Worm (Caenorhabditis elegans) whole organism, L4 larva: Measurements from ENCODE around the gene K02A6.3.

ENCODE experiments used
- F10B5.3 ChIP-seq: sonication (generic microtip); optimal IDR thresholded peaks from 2 replicates; lab custom pipeline; 2016; ENCODE audit warnings: mild to moderate bottlenecking, missing genetic modification characterization, missing compliant biosample characterization
- F44E2.7 ChIP-seq: fragments of 200-800 bp; sonication (Bioruptor generic); IDR thresholded peaks from 2 replicates; pipeline ENCODE4 v2.1.2; 2022; ENCODE audit warnings: missing genetic modification characterization, missing compliant biosample characterization
- F49E8.2 ChIP-seq: sonication (generic microtip); optimal IDR thresholded peaks from 2 replicates; lab custom pipeline; 2016; ENCODE audit warnings: missing compliant biosample characterization, mild to moderate bottlenecking, missing genetic modification characterization, borderline replicate concordance
- T20F7.1 ChIP-seq: fragments of 200-800 bp; sonication (Bioruptor generic); optimal IDR thresholded peaks from 2 replicates; lab custom pipeline; 2018; ENCODE audit warnings: mild to moderate bottlenecking, missing genetic modification characterization, missing compliant biosample characterization
- Y5F2A.4 ChIP-seq: fragments of 200-800 bp; sonication (Bioruptor generic); optimal IDR thresholded peaks from 2 replicates; lab custom pipeline; 2018; ENCODE audit warnings: mild to moderate bottlenecking, missing genetic modification characterization, missing compliant biosample characterization
- Y75B8A.6 ChIP-seq: fragments of 200-800 bp; sonication (Bioruptor generic); IDR thresholded peaks from 2 replicates; pipeline ENCODE4 v1.3.6; 2022; ENCODE audit warnings: missing genetic modification reagents, missing genetic modification characterization, missing compliant biosample characterization
- aha-1 ChIP-seq: fragments of 150-350 bp; peaks from one replicate; lab custom pipeline; 2014; ENCODE audit warnings: missing biosample characterization, missing genetic modification characterization
- aly-2 ChIP-seq: sonication (generic microtip); optimal IDR thresholded peaks from 2 replicates; lab custom pipeline; 2018; ENCODE audit warnings: missing biosample characterization, missing genetic modification characterization
- attf-4 ChIP-seq: sonication (generic microtip); optimal IDR thresholded peaks from 3 replicates; lab custom pipeline; 2017; ENCODE audit warnings: missing biosample characterization, missing genetic modification characterization
- ceh-20 ChIP-seq: fragments of 200-800 bp; sonication (Bioruptor generic); IDR thresholded peaks from 2 replicates; pipeline ENCODE4 v1.3.6; 2022; ENCODE audit warnings: missing genetic modification reagents, missing genetic modification characterization, missing compliant biosample characterization
- ceh-28 ChIP-seq: fragments of 150-350 bp; optimal IDR thresholded peaks from 2 replicates; lab custom pipeline; 2014; ENCODE audit warnings: missing biosample characterization, missing genetic modification reagents, missing genetic modification characterization
- ceh-32 ChIP-seq: sonication (generic microtip); optimal IDR thresholded peaks from 2 replicates; lab custom pipeline; 2016; ENCODE audit warnings: mild to moderate bottlenecking, missing genetic modification characterization, missing compliant biosample characterization; ENCODE audit not compliant: poor library complexity
- ces-1 ChIP-seq: fragments of 150-350 bp; sonication (generic microtip); optimal IDR thresholded peaks from 4 replicates; lab custom pipeline; 2014; ENCODE audit warnings: missing biosample characterization, missing genetic modification reagents, missing genetic modification characterization
- cey-2 ChIP-seq: sonication (generic microtip); optimal IDR thresholded peaks from 3 replicates; lab custom pipeline; 2017; ENCODE audit warnings: missing genetic modification characterization, mild to moderate bottlenecking, missing compliant biosample characterization, antibody characterized with exemption, borderline replicate concordance; ENCODE audit not compliant: insufficient read depth
- dmd-8 ChIP-seq: fragments of 200-800 bp; sonication (Bioruptor generic); IDR thresholded peaks from 2 replicates; pipeline ENCODE4 v1.3.6; 2022; ENCODE audit warnings: missing genetic modification characterization, missing compliant biosample characterization
- dmd-9 ChIP-seq: fragments of 200-800 bp; sonication (Bioruptor generic); IDR thresholded peaks from 2 replicates; pipeline ENCODE4 v1.3.6; 2022; ENCODE audit warnings: missing genetic modification reagents, missing genetic modification characterization, missing compliant biosample characterization
- egl-43 ChIP-seq: fragments of 200-800 bp; sonication (Bioruptor generic); IDR thresholded peaks from 2 replicates; pipeline ENCODE4 v1.3.6; 2022; ENCODE audit warnings: missing genetic modification reagents, missing genetic modification characterization, missing compliant biosample characterization
- fkh-10 ChIP-seq: fragments of 150-350 bp; optimal IDR thresholded peaks from 2 replicates; lab custom pipeline; 2014; ENCODE audit warnings: missing biosample characterization, missing genetic modification reagents, missing genetic modification characterization
- hif-1 ChIP-seq, 2 experiments: sonication (generic microtip); optimal IDR thresholded peaks; 2 replicates each; lab custom pipeline; 2016 to 2017; ENCODE audit warnings: missing compliant biosample characterization in 2 of 2, missing genetic modification characterization in 2 of 2, missing genetic modification reagents in 2 of 2, missing genotype in 2 of 2, mild to moderate bottlenecking in 1 of 2
- hlh-30 ChIP-seq: sonication (generic microtip); optimal IDR thresholded peaks from 2 replicates; lab custom pipeline; 2017; ENCODE audit warnings: antibody characterized with exemption, mild to moderate bottlenecking, missing genetic modification characterization, missing compliant biosample characterization; ENCODE audit not compliant: insufficient read depth
- hmg-1.1 ChIP-seq: fragments of 200-800 bp; sonication (Bioruptor generic); IDR thresholded peaks from 2 replicates; pipeline ENCODE4 v1.3.6; 2022; ENCODE audit warnings: missing genetic modification reagents, missing genetic modification characterization, missing compliant biosample characterization
- jun-1 ChIP-seq: fragments of 150-350 bp; optimal IDR thresholded peaks from 2 replicates; lab custom pipeline; 2014; ENCODE audit warnings: missing biosample characterization, missing genetic modification reagents, missing genetic modification characterization
- lim-7 ChIP-seq: fragments of 200-800 bp; sonication (Bioruptor generic); IDR thresholded peaks from 2 replicates; pipeline ENCODE4 v1.3.6; 2022; ENCODE audit warnings: missing genetic modification characterization, missing compliant biosample characterization
- lin-13 ChIP-seq: fragments of 150-350 bp; optimal IDR thresholded peaks from 2 replicates; lab custom pipeline; 2014; ENCODE audit warnings: missing biosample characterization, missing genetic modification reagents, missing genetic modification characterization
- lin-29 ChIP-seq: fragments of 200-800 bp; sonication (Bioruptor generic); IDR thresholded peaks from 2 replicates; pipeline ENCODE4 v1.3.6; 2022; ENCODE audit warnings: missing genetic modification reagents, missing genetic modification characterization, missing compliant biosample characterization
- lin-38 ChIP-seq: fragments of 200-800 bp; sonication (Bioruptor generic); IDR thresholded peaks from 2 replicates; pipeline ENCODE4 v1.3.6; 2022; ENCODE audit warnings: missing genetic modification reagents, missing genetic modification characterization, missing compliant biosample characterization
- madf-5 ChIP-seq, 2 experiments: fragments of 200-800 bp; sonication (Bioruptor generic); IDR thresholded peaks; 2 replicates each; pipeline ENCODE4 v1.3.6; 2022; ENCODE audit warnings: missing compliant biosample characterization in 2 of 2, missing genetic modification characterization in 2 of 2
- mdl-1 ChIP-seq, 2 experiments: fragments of 150-350 bp in 1 of 2; sonication (generic microtip) in 1 of 2; optimal IDR thresholded peaks; 2 replicates each; lab custom pipeline; 2014 to 2017; ENCODE audit warnings: missing biosample characterization in 2 of 2, missing genetic modification characterization in 2 of 2
- mdt-29 ChIP-seq: fragments of 200-800 bp; sonication (Bioruptor generic); IDR thresholded peaks from 2 replicates; pipeline ENCODE4 v1.3.6; 2022; ENCODE audit warnings: missing genetic modification reagents, missing genetic modification characterization, missing compliant biosample characterization
- mxl-2 ChIP-seq: fragments of 200-800 bp; sonication (Bioruptor generic); conservative IDR thresholded peaks from 2 replicates; pipeline ENCODE4 v1.3.6; 2022; ENCODE audit warnings: missing genetic modification reagents, missing genetic modification characterization, missing compliant biosample characterization
- nhr-11 ChIP-seq: fragments of 150-350 bp; optimal IDR thresholded peaks from 2 replicates; lab custom pipeline; 2014; ENCODE audit warnings: missing biosample characterization, missing genetic modification characterization
- nhr-237 ChIP-seq: sonication (generic microtip); optimal IDR thresholded peaks from 2 replicates; lab custom pipeline; 2017; ENCODE audit warnings: missing biosample characterization, missing genetic modification characterization
- nhr-25 ChIP-seq: sonication (generic microtip); optimal IDR thresholded peaks from 2 replicates; lab custom pipeline; 2017; ENCODE audit warnings: missing genetic modification characterization, mild to moderate bottlenecking, missing compliant biosample characterization, antibody characterized with exemption, moderate library complexity, borderline replicate concordance; ENCODE audit not compliant: insufficient read depth
- nhr-42 ChIP-seq: fragments of 200-800 bp; sonication (Bioruptor generic); IDR thresholded peaks from 2 replicates; pipeline ENCODE4 v1.3.6; 2022; ENCODE audit warnings: missing genetic modification characterization, missing compliant biosample characterization
- nhr-48 ChIP-seq: sonication (generic microtip); optimal IDR thresholded peaks from 2 replicates; lab custom pipeline; 2016; ENCODE audit warnings: mild to moderate bottlenecking, missing genetic modification characterization, missing compliant biosample characterization
- nhr-77 ChIP-seq: fragments of 150-350 bp; optimal IDR thresholded peaks from 2 replicates; lab custom pipeline; 2014; ENCODE audit warnings: missing biosample characterization, missing genetic modification characterization
- pha-4 ChIP-seq, 2 experiments: fragments of 150-350 bp in 1 of 2; fragments of 200-800 bp in 1 of 2; sonication (Bioruptor generic) in 1 of 2; IDR thresholded peaks in 1 of 2; optimal IDR thresholded peaks in 1 of 2; 2 replicates each; pipeline versions ENCODE4 v1.3.6 to Lab custom; 2014 to 2022; ENCODE audit warnings: missing genetic modification characterization in 2 of 2, missing genetic modification reagents in 2 of 2, missing biosample characterization in 1 of 2, missing compliant biosample characterization in 1 of 2
- php-3 ChIP-seq: fragments of 200-800 bp; sonication (Bioruptor generic); IDR thresholded peaks from 2 replicates; pipeline ENCODE4 v1.3.6; 2022; ENCODE audit warnings: missing genetic modification reagents, missing genetic modification characterization, missing compliant biosample characterization
- rbr-2 ChIP-seq: sonication (generic microtip); optimal IDR thresholded peaks from 2 replicates; lab custom pipeline; 2016; ENCODE audit warnings: missing genotype, missing genetic modification characterization, missing compliant biosample characterization
- sdz-12 ChIP-seq: fragments of 200-800 bp; sonication (Bioruptor generic); optimal IDR thresholded peaks from 2 replicates; lab custom pipeline; 2018; ENCODE audit warnings: mild to moderate bottlenecking, missing genetic modification characterization, missing compliant biosample characterization
- snpc-4 ChIP-seq: fragments of 150-350 bp; optimal IDR thresholded peaks from 2 replicates; lab custom pipeline; 2014; ENCODE audit warnings: missing biosample characterization, missing genetic modification characterization
- spr-1 ChIP-seq: sonication (generic microtip); optimal IDR thresholded peaks from 2 replicates; lab custom pipeline; 2016; ENCODE audit warnings: mild to moderate bottlenecking, missing genetic modification characterization, missing compliant biosample characterization
- spr-3 ChIP-seq: fragments of 200-800 bp; sonication (Bioruptor generic); optimal IDR thresholded peaks from 2 replicates; lab custom pipeline; 2018; ENCODE audit warnings: mild to moderate bottlenecking, missing genetic modification characterization, missing compliant biosample characterization
- tag-97 ChIP-seq: fragments of 200-800 bp; sonication (Bioruptor generic); IDR thresholded peaks from 2 replicates; pipeline ENCODE4 v1.3.6; 2022; ENCODE audit warnings: missing genetic modification characterization, missing compliant biosample characterization
- tra-1 ChIP-seq: fragments of 200-800 bp; sonication (Bioruptor generic); IDR thresholded peaks from 2 replicates; pipeline ENCODE4 v1.3.6; 2022; ENCODE audit warnings: missing genetic modification reagents, missing genetic modification characterization, missing compliant biosample characterization
- unc-39 ChIP-seq: sonication (generic microtip); optimal IDR thresholded peaks from 2 replicates; lab custom pipeline; 2017; ENCODE audit warnings: missing biosample characterization, missing genetic modification characterization
- unc-62 ChIP-seq, 3 experiments: fragments of 150-350 bp in 1 of 3; sonication (generic microtip); optimal IDR thresholded peaks in 2 of 3; peaks in 1 of 3; 1 replicate in 1 of 3; 2 replicates in 2 of 3; lab custom pipeline; 2014 to 2017; ENCODE audit warnings: missing biosample characterization in 3 of 3, missing genetic modification characterization in 3 of 3, missing genetic modification reagents in 3 of 3, missing genotype in 1 of 3
- zag-1 ChIP-seq: fragments of 150-350 bp; optimal IDR thresholded peaks from 2 replicates; lab custom pipeline; 2014; ENCODE audit warnings: missing biosample characterization, missing genetic modification characterization
- zip-11 ChIP-seq: fragments of 200-800 bp; sonication (Bioruptor generic); IDR thresholded peaks from 2 replicates; pipeline ENCODE4 v1.3.6; 2022; ENCODE audit warnings: missing genetic modification characterization, missing compliant biosample characterization
- ztf-7 ChIP-seq: fragments of 150-350 bp; optimal IDR thresholded peaks from 2 replicates; lab custom pipeline; 2014; ENCODE audit warnings: missing biosample characterization, missing genetic modification characterization

Gene K02A6.3

DNA sequence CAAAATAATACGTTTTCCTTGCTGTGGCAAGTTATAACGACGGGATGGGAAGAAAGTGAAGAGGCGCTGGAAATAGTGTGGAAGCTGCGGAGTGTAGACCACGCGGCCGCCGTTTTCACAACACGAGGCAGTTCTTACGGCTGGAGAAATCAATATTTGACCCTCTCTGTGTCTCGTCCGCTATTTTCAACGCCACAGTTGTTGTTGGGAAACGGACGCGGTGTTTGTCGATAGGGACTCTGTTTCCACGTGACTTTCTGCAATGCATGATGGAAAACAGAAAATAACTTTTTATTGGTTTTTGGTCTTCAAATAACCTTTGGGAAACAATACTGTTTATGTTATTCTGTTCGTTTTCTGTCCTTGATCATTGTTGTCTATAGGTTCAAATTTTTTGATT is at the start of gene K02A6.3:
TSS of gene K02A6.3 (minus strand) at position 74 of the 400 bp plus-strand sequence.
- TF ChIP-seq unc-62 (GFP tag; optimal IDR thresholded peaks at IDR 0.05 in 1 of 2; lab: Kevin White, UChicago) = peak in 1 of 2 experiments; percentile 85
- no peak for TF ChIP-seq unc-62 (tag; optimal IDR thresholded peaks at IDR 0.05; lab: Kevin White, UChicago)
- no peak for TF ChIP-seq dmd-8 (GFP tag; lab: Robert Waterston, UW)
- TF ChIP-seq ceh-20 (GFP tag; lab: Robert Waterston, UW) = peak; percentile 81
- TF ChIP-seq aha-1 (tag; lab: Kevin White, UChicago) = peak; percentile 95
- peak; percentile 85 for TF ChIP-seq nhr-48 (tag; lab: Kevin White, UChicago)
- TF ChIP-seq egl-43 (GFP tag; lab: Robert Waterston, UW) = no peak; the same call in 1 of the 2 replicates
- no peak for TF ChIP-seq tag-97 (GFP tag; lab: Robert Waterston, UW)
- TF ChIP-seq mdl-1 (tag; optimal IDR thresholded peaks at IDR 0.05; lab: Kevin White, UChicago) = peak; percentile 94 to 99
- peak; percentile 62 for TF ChIP-seq pha-4 (GFP tag; IDR thresholded peaks at IDR 0.05; lab: Robert Waterston, UW)
- TF ChIP-seq pha-4 (tag; optimal IDR thresholded peaks at IDR 0.05; lab: Kevin White, UChicago) = peak; percentile 21
- TF ChIP-seq nhr-77 (tag; lab: Kevin White, UChicago) = peak; percentile 94
- TF ChIP-seq lim-7 (GFP tag; lab: Robert Waterston, UW) = no peak
- TF ChIP-seq madf-5 (GFP tag; IDR thresholded peaks at IDR 0.05; lab: Robert Waterston, UW) = no peak
- TF ChIP-seq spr-3 = no peak
- no peak for TF ChIP-seq dmd-9
- TF ChIP-seq spr-1 = peak; percentile 3
- TF ChIP-seq nhr-237 (tag; lab: Kevin White, UChicago) = no peak
- peak; percentile 78 for TF ChIP-seq jun-1 (tag; lab: Kevin White, UChicago)
- TF ChIP-seq sdz-12 (GFP tag; lab: Kevin White, UChicago) = no peak
- TF ChIP-seq ceh-32 = no peak
- peak; percentile 73 for TF ChIP-seq T20F7.1 (GFP tag; lab: Kevin White, UChicago)
- no peak for TF ChIP-seq mxl-2
- TF ChIP-seq lin-13 (GFP tag; lab: Kevin White, UChicago) = no peak
- peak; percentile 79 for TF ChIP-seq rbr-2 (tag; lab: Kevin White, UChicago)
- peak; percentile 99 for TF ChIP-seq hlh-30 (tag; lab: Kevin White, UChicago)
- TF ChIP-seq hmg-1.1 (GFP tag; lab: Robert Waterston, UW) = peak; percentile 85
- no peak for TF ChIP-seq lin-38 (GFP tag; lab: Robert Waterston, UW)
- no peak for TF ChIP-seq aly-2 (tag; lab: Kevin White, UChicago)
- peak; percentile 66; the same call in 1 of the 2 replicates for TF ChIP-seq mdt-29 (GFP tag; lab: Robert Waterston, UW)
- TF ChIP-seq ceh-28 (tag; lab: Kevin White, UChicago) = peak; percentile 78
- TF ChIP-seq F49E8.2 (tag; lab: Kevin White, UChicago) = no peak
- no peak for TF ChIP-seq lin-29 (GFP tag; lab: Robert Waterston, UW)
- TF ChIP-seq fkh-10 (GFP tag; lab: Kevin White, UChicago) = no peak
- peak; percentile 84 for TF ChIP-seq nhr-11 (tag; lab: Kevin White, UChicago)
- no peak for TF ChIP-seq ces-1 (GFP tag; lab: Kevin White, UChicago)
- no peak for TF ChIP-seq F10B5.3 (tag; lab: Kevin White, UChicago)
- 0 out of 2 replicates have a peak, but pooled peaks have one; percentile 65 for TF ChIP-seq Y75B8A.6 (GFP tag; lab: Robert Waterston, UW)
- no peak for TF ChIP-seq zag-1 (tag; lab: Kevin White, UChicago)
- TF ChIP-seq snpc-4 = no peak
- peak; percentile 12 for TF ChIP-seq nhr-25 (tag; lab: Kevin White, UChicago)
- no peak for TF ChIP-seq cey-2 (tag; lab: Kevin White, UChicago)
- no peak for TF ChIP-seq unc-39 (tag; lab: Kevin White, UChicago)
- no peak for TF ChIP-seq Y5F2A.4 (GFP tag; lab: Kevin White, UChicago)
- no peak for TF ChIP-seq F44E2.7 (GFP tag; lab: Robert Waterston, UW)
- TF ChIP-seq zip-11 = no peak
- peak; percentile 85 for TF ChIP-seq tra-1
- peak; percentile 19 for TF ChIP-seq ztf-7 (tag; lab: Kevin White, UChicago)
- no peak for TF ChIP-seq nhr-42 (GFP tag; lab: Robert Waterston, UW)
- peak; percentile 68 for TF ChIP-seq php-3 (GFP tag; lab: Robert Waterston, UW)
- TF ChIP-seq hif-1 (tag; optimal IDR thresholded peaks at IDR 0.05; lab: Kevin White, UChicago) = peak; percentile 9 to 86
- no peak for TF ChIP-seq attf-4 (tag; lab: Kevin White, UChicago)
